Worm (Caenorhabditis elegans): Measurements from ENCODE around the gene mlc-6.

DNA sequence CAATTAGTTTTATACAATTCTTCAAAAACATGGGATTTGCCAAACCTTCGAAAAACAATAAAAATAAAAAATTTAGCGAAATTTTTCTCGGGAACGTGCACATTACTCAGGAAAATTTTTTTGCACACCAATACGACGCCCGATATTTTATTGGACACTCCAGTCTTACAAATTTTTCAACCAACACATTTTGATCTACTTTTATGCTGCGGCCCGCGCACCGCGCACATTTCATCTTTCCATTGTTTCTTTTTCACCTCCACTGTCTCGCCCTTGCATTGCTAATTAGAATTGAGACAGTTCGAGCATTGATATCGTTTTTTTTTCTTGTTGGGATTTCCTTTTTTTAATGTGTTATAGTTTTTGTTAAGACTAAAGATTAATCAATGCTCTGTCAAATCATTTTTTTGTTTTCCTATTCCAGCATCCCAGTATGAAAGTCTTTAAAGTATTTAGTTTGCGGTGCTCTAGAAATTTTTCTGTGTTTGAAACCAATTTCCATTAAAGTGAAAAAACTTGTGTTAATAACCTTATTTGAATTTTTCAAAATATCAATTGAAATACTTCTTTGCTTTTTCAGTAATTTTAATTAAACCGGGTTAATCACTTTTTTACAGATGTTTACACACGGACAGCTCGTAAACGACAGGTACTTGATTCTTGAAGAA lies 1.2 kb upstream of the mlc-6 start, which contains the start of gene K04C1.5:
- no peak for TF ChIP-seq ces-1 (GFP tag; optimal IDR thresholded peaks at IDR 0.05)
- TF ChIP-seq skn-1 (tag; optimal IDR thresholded peaks at IDR 0.05): no peak
- TF ChIP-seq zag-1 (tag; optimal IDR thresholded peaks at IDR 0.05): no peak
- TF ChIP-seq unc-62 (GFP tag; optimal IDR thresholded peaks at IDR 0.05): no peak
- TF ChIP-seq nhr-71 (tag; optimal IDR thresholded peaks at IDR 0.05): no peak
- no peak for TF ChIP-seq fos-1 (tag; optimal IDR thresholded peaks at IDR 0.05)
- no peak for TF ChIP-seq alr-1 (tag; optimal IDR thresholded peaks at IDR 0.05; ENCODE audit: borderline replicate concordance)
- no peak for TF ChIP-seq ztf-11 (tag; optimal IDR thresholded peaks at IDR 0.05)
- no peak for TF ChIP-seq lin-35 (GFP tag; optimal IDR thresholded peaks at IDR 0.05)
- TF ChIP-seq nhr-237 (tag; optimal IDR thresholded peaks at IDR 0.05): no peak
- no peak for TF ChIP-seq pqm-1 (tag; optimal IDR thresholded peaks at IDR 0.05)
- TF ChIP-seq rnt-1 (tag; optimal IDR thresholded peaks at IDR 0.05): no peak
